Worm (Caenorhabditis elegans) whole organism, young adult: ENCODE results near the gene ZK507.1.

Source experiments
- B0019.2 ChIP-seq: fragments of 200-800 bp; sonication (Bioruptor generic); conservative IDR thresholded peaks from 2 replicates; pipeline ENCODE4 v1.3.6; 2022; ENCODE audit warnings: missing genetic modification reagents, missing genetic modification characterization, missing compliant biosample characterization
- B0035.1 ChIP-seq: sonication (generic microtip); optimal IDR thresholded peaks from 2 replicates; lab custom pipeline; 2016; ENCODE audit warnings: missing genetic modification characterization, mild to moderate bottlenecking, missing compliant biosample characterization, missing genotype, missing genetic modification reagents
- C06A6.2 ChIP-seq: fragments of 200-800 bp; sonication (Bioruptor generic); conservative IDR thresholded peaks from 2 replicates; pipeline ENCODE4 v1.3.6; 2022; ENCODE audit warnings: missing genetic modification characterization, missing compliant biosample characterization
- D2030.7 ChIP-seq: fragments of 200-800 bp; sonication (Bioruptor generic); IDR thresholded peaks from 2 replicates; pipeline ENCODE4 v1.3.6; 2022; ENCODE audit warnings: missing genetic modification reagents, missing genetic modification characterization, missing compliant biosample characterization
- F23B12.7 ChIP-seq: sonication (generic microtip); optimal IDR thresholded peaks from 2 replicates; lab custom pipeline; 2017; ENCODE audit warnings: missing genetic modification characterization, mild to moderate bottlenecking, missing compliant biosample characterization, antibody characterized with exemption, moderate library complexity; ENCODE audit not compliant: insufficient read depth
- F33H1.4 ChIP-seq: fragments of 200-800 bp; sonication (Bioruptor generic); IDR thresholded peaks from 2 replicates; pipeline ENCODE4 v1.3.6; 2022; ENCODE audit warnings: missing genetic modification reagents, missing genetic modification characterization, missing compliant biosample characterization
- F57A8.1 ChIP-seq: fragments of 200-800 bp; sonication (Bioruptor generic); optimal IDR thresholded peaks from 2 replicates; lab custom pipeline; 2018; ENCODE audit warnings: mild to moderate bottlenecking, missing genetic modification characterization, moderate library complexity, missing compliant biosample characterization
- F57C9.4 ChIP-seq: sonication (generic microtip); optimal IDR thresholded peaks from 2 replicates; lab custom pipeline; 2017; ENCODE audit warnings: mild to moderate bottlenecking, missing genetic modification characterization, missing compliant biosample characterization
- K12H6.12 ChIP-seq: fragments of 200-800 bp; sonication (Bioruptor generic); optimal IDR thresholded peaks from 2 replicates; lab custom pipeline; 2018; ENCODE audit warnings: mild to moderate bottlenecking, missing genetic modification characterization, missing compliant biosample characterization
- Y53F4B.3 ChIP-seq: fragments of 200-800 bp; sonication (Bioruptor generic); IDR thresholded peaks from 2 replicates; pipeline ENCODE4 v1.3.6; 2022; ENCODE audit warnings: missing genetic modification reagents, missing genetic modification characterization, missing compliant biosample characterization
- Y53G8AR.9 ChIP-seq: fragments of 200-800 bp; sonication (Bioruptor generic); conservative IDR thresholded peaks from 2 replicates; pipeline ENCODE4 v1.3.6; 2022; ENCODE audit warnings: missing genetic modification reagents, missing genetic modification characterization, missing compliant biosample characterization
- Y79H2A.3 ChIP-seq: fragments of 200-800 bp; sonication (Bioruptor generic); conservative IDR thresholded peaks from 2 replicates; pipeline ENCODE4 v1.3.6; 2022; ENCODE audit warnings: missing genetic modification reagents, missing genetic modification characterization, missing compliant biosample characterization
- atf-7 ChIP-seq: sonication (generic microtip); optimal IDR thresholded peaks from 2 replicates; lab custom pipeline; 2017; ENCODE audit warnings: mild to moderate bottlenecking, missing genetic modification characterization, missing compliant biosample characterization
- attf-3 ChIP-seq: fragments of 200-800 bp; sonication (Bioruptor generic); conservative IDR thresholded peaks from 2 replicates; pipeline ENCODE4 v1.3.6; 2022; ENCODE audit warnings: missing genetic modification reagents, missing genetic modification characterization, missing compliant biosample characterization
- bed-2 ChIP-seq: fragments of 200-800 bp; sonication (Bioruptor generic); IDR thresholded peaks from 2 replicates; pipeline ENCODE4 v1.3.6; 2022; ENCODE audit warnings: missing genetic modification reagents, missing genetic modification characterization, missing compliant biosample characterization
- ccch-3 ChIP-seq: fragments of 200-800 bp; sonication (Bioruptor generic); optimal IDR thresholded peaks from 2 replicates; lab custom pipeline; 2018; ENCODE audit warnings: mild to moderate bottlenecking, missing genetic modification characterization, missing compliant biosample characterization
- ceh-27 ChIP-seq: fragments of 200-800 bp; sonication (Bioruptor generic); optimal IDR thresholded peaks from 2 replicates; lab custom pipeline; 2018; ENCODE audit warnings: mild to moderate bottlenecking, missing genetic modification characterization, moderate library complexity, missing compliant biosample characterization
- ceh-40 ChIP-seq: fragments of 200-800 bp; sonication (Bioruptor generic); IDR thresholded peaks from 2 replicates; pipeline ENCODE4 v1.3.6; 2022; ENCODE audit warnings: missing genetic modification characterization, missing compliant biosample characterization
- ceh-58 ChIP-seq: fragments of 200-800 bp; sonication (Bioruptor generic); IDR thresholded peaks from 2 replicates; pipeline ENCODE4 v1.3.6; 2022; ENCODE audit warnings: missing genetic modification characterization, missing compliant biosample characterization
- ceh-79 ChIP-seq: sonication (generic microtip); optimal IDR thresholded peaks from 2 replicates; lab custom pipeline; 2017; ENCODE audit warnings: mild to moderate bottlenecking, missing genetic modification characterization, missing compliant biosample characterization
- ceh-91 ChIP-seq: fragments of 200-800 bp; sonication (Bioruptor generic); IDR thresholded peaks from 2 replicates; pipeline ENCODE4 v1.3.6; 2022; ENCODE audit warnings: missing genetic modification reagents, missing genetic modification characterization, missing compliant biosample characterization
- dpff-1 ChIP-seq: sonication (generic microtip); optimal IDR thresholded peaks from 2 replicates; lab custom pipeline; 2017; ENCODE audit warnings: mild to moderate bottlenecking, missing genetic modification characterization, missing compliant biosample characterization
- dpl-1 ChIP-seq: fragments of 150-350 bp; optimal IDR thresholded peaks from 2 replicates; lab custom pipeline; 2014; ENCODE audit warnings: missing biosample characterization, missing genetic modification reagents, missing genetic modification characterization
- efl-1 ChIP-seq: fragments of 150-350 bp; optimal IDR thresholded peaks from 2 replicates; lab custom pipeline; 2014; ENCODE audit warnings: missing biosample characterization, missing genetic modification reagents, missing genetic modification characterization
- egrh-3 ChIP-seq: fragments of 200-800 bp; sonication (Bioruptor generic); IDR thresholded peaks from 2 replicates; pipeline ENCODE4 v1.3.6; 2022; ENCODE audit warnings: missing genetic modification reagents, missing genetic modification characterization, missing compliant biosample characterization
- fkh-3 ChIP-seq: sonication (generic microtip); optimal IDR thresholded peaks from 2 replicates; lab custom pipeline; 2016; ENCODE audit warnings: mild to moderate bottlenecking, missing genetic modification characterization, missing compliant biosample characterization
- hlh-26 ChIP-seq: fragments of 200-800 bp; sonication (Bioruptor generic); conservative IDR thresholded peaks from 2 replicates; pipeline ENCODE4 v1.3.6; 2022; ENCODE audit warnings: missing genetic modification reagents, missing genetic modification characterization, missing compliant biosample characterization
- hmg-20 ChIP-seq: fragments of 200-800 bp; sonication (Bioruptor generic); IDR thresholded peaks from 2 replicates; pipeline ENCODE4 v1.3.6; 2022; ENCODE audit warnings: missing genetic modification reagents, missing genetic modification characterization, missing compliant biosample characterization
- lag-1 ChIP-seq: fragments of 200-800 bp; sonication (Bioruptor generic); IDR thresholded peaks from 2 replicates; pipeline ENCODE4 v1.3.6; 2022; ENCODE audit warnings: missing genetic modification reagents, missing genetic modification characterization, missing compliant biosample characterization
- lsl-1 ChIP-seq: fragments of 200-800 bp; sonication (Bioruptor generic); optimal IDR thresholded peaks from 2 replicates; lab custom pipeline; 2018; ENCODE audit warnings: mild to moderate bottlenecking, missing genetic modification characterization, moderate library complexity, missing compliant biosample characterization
- madf-3 ChIP-seq: fragments of 200-800 bp; sonication (Bioruptor generic); IDR thresholded peaks from 2 replicates; pipeline ENCODE4 v1.3.6; 2022; ENCODE audit warnings: missing genetic modification reagents, missing genetic modification characterization, missing compliant biosample characterization
- madf-6 ChIP-seq: fragments of 200-800 bp; sonication (Bioruptor generic); IDR thresholded peaks from 2 replicates; pipeline ENCODE4 v1.3.6; 2022; ENCODE audit warnings: missing genetic modification reagents, missing genetic modification characterization, missing compliant biosample characterization
- madf-8 ChIP-seq: fragments of 200-800 bp; sonication (Bioruptor generic); conservative IDR thresholded peaks from 2 replicates; pipeline ENCODE4 v1.3.6; 2022; ENCODE audit warnings: missing genetic modification reagents, missing genetic modification characterization, missing compliant biosample characterization
- mel-28 ChIP-seq: sonication (generic microtip); optimal IDR thresholded peaks from 2 replicates; lab custom pipeline; 2016; ENCODE audit warnings: borderline replicate concordance, mild to moderate bottlenecking, missing genetic modification characterization, missing compliant biosample characterization
- mes-4 ChIP-seq: sonication (generic microtip); optimal IDR thresholded peaks from 2 replicates; lab custom pipeline; 2016; ENCODE audit warnings: missing genotype, missing genetic modification characterization, missing compliant biosample characterization
- mxl-1 ChIP-seq: sonication (generic microtip); optimal IDR thresholded peaks from 2 replicates; lab custom pipeline; 2016; ENCODE audit warnings: missing genetic modification characterization, missing compliant biosample characterization
- nfya-2 ChIP-seq: fragments of 200-800 bp; sonication (Bioruptor generic); IDR thresholded peaks from 2 replicates; pipeline ENCODE4 v1.3.6; 2022; ENCODE audit warnings: missing genetic modification reagents, missing genetic modification characterization, missing compliant biosample characterization
- nhr-179 ChIP-seq: sonication (generic microtip); optimal IDR thresholded peaks from 2 replicates; lab custom pipeline; 2016; ENCODE audit warnings: mild to moderate bottlenecking, missing genetic modification characterization, missing compliant biosample characterization
- nhr-27 ChIP-seq: fragments of 200-800 bp; sonication (Bioruptor generic); optimal IDR thresholded peaks from 2 replicates; lab custom pipeline; 2018; ENCODE audit warnings: mild to moderate bottlenecking, missing genetic modification characterization, moderate library complexity, missing compliant biosample characterization
- sdz-38 ChIP-seq: sonication (generic microtip); optimal IDR thresholded peaks from 2 replicates; lab custom pipeline; 2016; ENCODE audit warnings: missing genotype, missing genetic modification characterization, missing compliant biosample characterization
- snpc-1.1 ChIP-seq: sonication (generic microtip); optimal IDR thresholded peaks from 2 replicates; lab custom pipeline; 2017; ENCODE audit warnings: missing genetic modification characterization, mild to moderate bottlenecking, missing compliant biosample characterization, antibody characterized with exemption, moderate library complexity, missing genotype, missing genetic modification reagents; ENCODE audit not compliant: insufficient read depth
- tlf-1 ChIP-seq: fragments of 200-800 bp; sonication (Bioruptor generic); optimal IDR thresholded peaks from 2 replicates; lab custom pipeline; 2018; ENCODE audit warnings: mild to moderate bottlenecking, missing genetic modification characterization, missing compliant biosample characterization
- xnd-1 ChIP-seq: sonication (generic microtip); optimal IDR thresholded peaks from 2 replicates; lab custom pipeline; 2016; ENCODE audit warnings: missing genotype, missing genetic modification reagents, missing genetic modification characterization, missing compliant biosample characterization
- ztf-26 ChIP-seq: sonication (generic microtip); optimal IDR thresholded peaks from 2 replicates; lab custom pipeline; 2017; ENCODE audit warnings: missing genetic modification characterization, missing compliant biosample characterization

The ZK507.1 gene

ce11 chrIII:9104060-9104459 is 2.9 kb upstream of the ZK507.1 start (continued):
- TF ChIP-seq F23B12.7, result peak; percentile 34
- peak; percentile 27 for TF ChIP-seq tlf-1
- TF ChIP-seq sdz-38 (tag; lab: Kevin White, UChicago), result no peak
- TF ChIP-seq nhr-27 (tag; lab: Kevin White, UChicago), result no peak
- no peak for TF ChIP-seq bed-2 (GFP tag; lab: Robert Waterston, UW)
- TF ChIP-seq madf-3 (GFP tag; lab: Robert Waterston, UW), result peak; percentile 59; the same call in 1 of the 2 replicates
- peak; percentile 41; the same call in 1 of the 2 replicates for TF ChIP-seq hmg-20 (GFP tag; lab: Robert Waterston, UW)
- TF ChIP-seq ceh-40 (GFP tag; lab: Robert Waterston, UW), result no peak
- TF ChIP-seq Y53G8AR.9 (GFP tag; lab: Robert Waterston, UW), result no peak
- TF ChIP-seq lag-1 (GFP tag; lab: Robert Waterston, UW), result no peak
- TF ChIP-seq Y79H2A.3 (GFP tag; lab: Robert Waterston, UW), result 0 out of 2 replicates have a peak, but pooled peaks have one; percentile 57
- no peak for TF ChIP-seq efl-1 (GFP tag; lab: Kevin White, UChicago)
- peak; percentile 76 for TF ChIP-seq D2030.7
- peak; percentile 40 for TF ChIP-seq ztf-26 (tag; lab: Kevin White, UChicago)
- no peak for TF ChIP-seq ceh-79
- TF ChIP-seq dpff-1 (tag; lab: Kevin White, UChicago), result no peak
- no peak for TF ChIP-seq nfya-2 (GFP tag; lab: Robert Waterston, UW)
- no peak for TF ChIP-seq C06A6.2 (GFP tag; lab: Robert Waterston, UW)
- no peak for TF ChIP-seq mel-28
- no peak for TF ChIP-seq nhr-179
- peak; percentile 88 for TF ChIP-seq snpc-1.1 (tag; lab: Kevin White, UChicago)
- TF ChIP-seq ccch-3, result no peak
- no peak for TF ChIP-seq atf-7 (tag; lab: Kevin White, UChicago)
- TF ChIP-seq ceh-58 (GFP tag; lab: Robert Waterston, UW), result no peak
- peak; percentile 27; the same call in 1 of the 2 replicates for TF ChIP-seq Y53F4B.3 (GFP tag; lab: Robert Waterston, UW)

ce11 chrIII:9103643-9104042 is 2.5 kb upstream of the ZK507.1 start, which contains the start of gene dos-1:
Gene dos-1 (plus strand): TSS chrIII:9103943.
- TF ChIP-seq B0035.1 (tag; lab: Kevin White, UChicago) (no peak), mxl-1 (tag; lab: Kevin White, UChicago) (no peak), Y53G8AR.9 (GFP tag; lab: Robert Waterston, UW) (no peak)

ce11 chrIII:9091392-9092291 is 9.5 kb downstream of the ZK507.1 start, which contains the start of gene glp-1:
Gene glp-1 (plus strand): TSS chrIII:9092241.
- TF ChIP-seq K12H6.12 (tag; lab: Kevin White, UChicago), result no peak
- TF ChIP-seq lsl-1 (GFP tag; lab: Kevin White, UChicago), result peak; percentile 95
- no peak for TF ChIP-seq fkh-3 (tag; lab: Kevin White, UChicago)
- peak; percentile 30 for TF ChIP-seq xnd-1 (tag; lab: Kevin White, UChicago)
- peak; percentile 66 for TF ChIP-seq madf-8
- TF ChIP-seq B0019.2 (GFP tag; lab: Robert Waterston, UW), result no peak
- TF ChIP-seq F33H1.4 (GFP tag; lab: Robert Waterston, UW), result 0 out of 2 replicates have a peak, but pooled peaks have one; percentile 42
- TF ChIP-seq B0035.1 (tag; lab: Kevin White, UChicago), result no peak
- TF ChIP-seq madf-6 (GFP tag; lab: Robert Waterston, UW), result peak; percentile 80; the same call in 1 of the 2 replicates
- no peak for TF ChIP-seq ccch-3
- TF ChIP-seq ceh-27 (GFP tag; lab: Kevin White, UChicago), result no peak
- no peak for TF ChIP-seq F57C9.4
- TF ChIP-seq ceh-91, result peak; percentile 46; the same call in 1 of the 2 replicates
- TF ChIP-seq mes-4 (tag; lab: Kevin White, UChicago), result no peak
- peak; percentile 65 for TF ChIP-seq dpl-1 (GFP tag; lab: Kevin White, UChicago)
- TF ChIP-seq efl-1 (GFP tag; lab: Kevin White, UChicago), result peak; percentile 91
- no peak for TF ChIP-seq F57A8.1 (GFP tag; lab: Kevin White, UChicago)
- TF ChIP-seq egrh-3 (GFP tag; lab: Robert Waterston, UW), result no peak
- TF ChIP-seq attf-3 (GFP tag; lab: Robert Waterston, UW), result peak; percentile 61; the same call in 1 of the 2 replicates
- no peak for TF ChIP-seq hlh-26 (GFP tag; lab: Robert Waterston, UW)
- peak; percentile 60; the same call in 1 of the 2 replicates for TF ChIP-seq D2030.7
